Worm (Caenorhabditis elegans): Measurements from ENCODE around the gene gly-6.
A peak's percentile ranks its signal among the peaks of the same experiment; 100 is the strongest.

The gly-6 gene

DNA sequence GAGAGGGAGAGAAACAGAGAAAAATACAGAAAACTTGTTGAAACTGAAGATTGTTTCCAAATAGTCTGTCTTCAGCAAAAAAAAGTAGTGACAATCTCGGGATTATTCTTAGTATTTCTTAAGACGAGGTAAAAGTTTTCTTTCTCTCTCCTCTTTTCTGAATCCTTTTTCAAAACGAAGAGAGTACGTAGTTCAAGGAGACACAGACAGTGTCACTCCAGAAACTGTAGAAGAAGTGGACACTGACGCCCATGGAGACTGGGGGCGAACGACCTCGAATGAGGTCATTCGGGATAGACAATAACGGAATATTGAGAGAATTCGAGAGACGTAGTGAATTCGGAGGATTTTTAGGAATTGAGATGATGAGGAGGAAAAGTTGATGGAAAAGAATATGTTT, at the start of gene gly-6:
Gene gly-6 (minus strand): TSS at position 245 of the 400 bp plus-strand sequence.
- no peak for TF ChIP-seq zip-4 (GFP tag; optimal IDR thresholded peaks at IDR 0.05)
- peak; percentile 16 for TF ChIP-seq rnt-1 (tag; optimal IDR thresholded peaks at IDR 0.05)
- TF ChIP-seq xbp-1 (tag; optimal IDR thresholded peaks at IDR 0.05), result no peak
- peak in 1 of 2 experiments; percentile 24 for TF ChIP-seq lsy-2 (tag; optimal IDR thresholded peaks at IDR 0.05)
- TF ChIP-seq nhr-47 (tag; optimal IDR thresholded peaks at IDR 0.05), result no peak
- peak; percentile 6 for TF ChIP-seq nhr-71 (tag; optimal IDR thresholded peaks at IDR 0.05)
- TF ChIP-seq efl-1 (optimal IDR thresholded peaks at IDR 0.05), result no peak
- TF ChIP-seq efl-1 (GFP tag; optimal IDR thresholded peaks at IDR 0.05 in 1 of 2), result no peak
- TF ChIP-seq unc-62 (GFP tag; optimal IDR thresholded peaks at IDR 0.05), result no peak
- peak; percentile 63 for TF ChIP-seq lin-14 (GFP tag; optimal IDR thresholded peaks at IDR 0.05)
- peak; percentile 82 for TF ChIP-seq nhr-85 (tag)
- TF ChIP-seq nhr-76 (tag; optimal IDR thresholded peaks at IDR 0.05), result no peak
- peak; percentile 90 for TF ChIP-seq blmp-1 (tag; optimal IDR thresholded peaks at IDR 0.05)
- peak; percentile 27 for TF ChIP-seq snu-23 (GFP tag; optimal IDR thresholded peaks at IDR 0.05)
- TF ChIP-seq lir-3 (tag; optimal IDR thresholded peaks at IDR 0.05; ENCODE audit: poor library complexity), result no peak
- TF ChIP-seq ceh-8 (GFP tag; optimal IDR thresholded peaks at IDR 0.05), result no peak
- peak; percentile 66 for TF ChIP-seq mep-1 (tag; optimal IDR thresholded peaks at IDR 0.05)
- TF ChIP-seq tlp-1 (tag; optimal IDR thresholded peaks at IDR 0.05), result no peak
- peak in 1 of 6 experiments; percentile 26 for TF ChIP-seq elt-3 (tag; optimal IDR thresholded peaks at IDR 0.05)
- TF ChIP-seq lin-35 (GFP tag; optimal IDR thresholded peaks at IDR 0.05), result peak in 1 of 2 experiments; percentile 4
- TF ChIP-seq ceh-90 (tag; optimal IDR thresholded peaks at IDR 0.05), result no peak

DNA sequence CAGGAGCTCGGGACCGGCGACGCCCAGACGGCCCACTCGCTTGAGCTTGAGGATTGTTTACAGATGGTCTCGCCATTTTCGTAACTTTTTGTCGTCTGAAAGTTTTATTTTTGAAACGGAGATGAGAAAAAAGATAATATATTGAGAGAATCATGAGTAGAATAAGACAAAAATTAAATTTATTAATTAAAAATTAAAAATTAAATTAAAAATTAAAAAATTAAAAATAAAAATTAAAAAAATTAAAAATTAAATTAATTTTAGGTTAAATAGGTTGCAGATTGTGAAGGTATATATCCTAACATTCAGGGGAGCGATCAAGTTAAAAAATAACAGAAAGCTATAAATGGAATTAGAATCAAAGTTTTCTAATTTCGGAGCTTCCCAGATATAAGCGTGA, 48.7 kb upstream of the gly-6 start, which contains the start of gene B0284.3:
Gene B0284.3 (minus strand): TSS at position 101 of the 400 bp plus-strand sequence.
- no peak for TF ChIP-seq ceh-63 (GFP tag; optimal IDR thresholded peaks at IDR 0.05)
- no peak for TF ChIP-seq nhr-90 (tag; optimal IDR thresholded peaks at IDR 0.05; ENCODE audit: poor library complexity)
- TF ChIP-seq mab-9 (GFP tag; IDR thresholded peaks at IDR 0.05), result no peak
- no peak for TF ChIP-seq ceh-88 (GFP tag; IDR thresholded peaks at IDR 0.05)
- no peak for TF ChIP-seq isw-1 (GFP tag; IDR thresholded peaks at IDR 0.05)
- no peak for TF ChIP-seq C04F5.9 (tag; optimal IDR thresholded peaks at IDR 0.05)
- TF ChIP-seq mef-2 (tag; optimal IDR thresholded peaks at IDR 0.05), result no peak
- TF ChIP-seq grh-1 (GFP tag; IDR thresholded peaks at IDR 0.05), result no peak
- TF ChIP-seq nhr-76 (tag; optimal IDR thresholded peaks at IDR 0.05), result no peak

DNA sequence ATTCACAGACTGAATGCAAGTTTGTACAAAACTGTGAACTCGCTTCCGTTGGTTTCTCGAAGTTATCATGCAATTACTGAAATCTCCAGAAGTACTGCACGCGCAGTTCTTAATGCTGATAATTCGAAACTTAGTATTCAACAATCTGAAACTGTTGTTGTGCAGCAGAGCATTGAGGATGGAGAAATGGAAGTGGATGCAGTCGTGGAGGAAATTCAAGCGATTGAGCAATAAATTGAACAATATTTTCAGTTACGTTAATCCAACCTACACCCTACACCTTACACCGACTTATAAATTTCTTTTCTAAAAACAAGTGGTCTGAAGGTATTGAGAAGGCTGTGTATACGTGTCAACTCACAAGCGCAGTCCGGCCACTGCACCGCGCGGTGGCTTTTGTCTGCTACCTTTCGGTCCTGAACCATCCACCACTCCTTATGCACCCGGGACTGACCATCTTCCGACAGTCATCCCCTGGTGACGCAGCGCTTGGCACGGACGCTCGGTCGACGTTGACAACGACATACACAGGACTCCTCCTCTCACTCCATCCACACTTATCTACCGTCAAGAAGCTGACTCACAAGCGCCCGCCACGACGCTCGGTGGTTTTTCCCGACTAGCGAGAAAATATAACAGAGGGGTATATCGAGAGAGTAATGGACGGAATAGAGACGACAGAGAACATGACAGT, 47.7 kb upstream of the gly-6 start:
- TF ChIP-seq nhr-20 (tag; optimal IDR thresholded peaks at IDR 0.05), result peak; percentile 48
- peak; percentile 28 for TF ChIP-seq blmp-1 (tag; optimal IDR thresholded peaks at IDR 0.05)
- peak; percentile 81 for TF ChIP-seq nhr-19 (GFP tag; conservative IDR thresholded peaks at IDR 0.05)
- peak; percentile 52 for TF ChIP-seq snu-23 (GFP tag; optimal IDR thresholded peaks at IDR 0.05)
- TF ChIP-seq isw-1 (GFP tag; IDR thresholded peaks at IDR 0.05), result peak; percentile 8; the same call in 1 of the 2 replicates
- TF ChIP-seq mep-1 (tag; optimal IDR thresholded peaks at IDR 0.05), result peak; percentile 50
- peak; percentile 23 for TF ChIP-seq tbx-2 (tag; optimal IDR thresholded peaks at IDR 0.05)
- peak; percentile 25 for TF ChIP-seq dsc-1 (tag; optimal IDR thresholded peaks at IDR 0.05)
- peak; percentile 30 for TF ChIP-seq aly-2 (tag; optimal IDR thresholded peaks at IDR 0.05)
- peak in 1 of 2 experiments; percentile 21 for TF ChIP-seq lin-35 (GFP tag; optimal IDR thresholded peaks at IDR 0.05)
- TF ChIP-seq nhr-90 (tag; optimal IDR thresholded peaks at IDR 0.05; ENCODE audit: poor library complexity), result peak; percentile 56
- peak; percentile 62 for TF ChIP-seq nhr-71 (tag; optimal IDR thresholded peaks at IDR 0.05)
- peak; percentile 29 for TF ChIP-seq fkh-8 (tag; optimal IDR thresholded peaks at IDR 0.05)
- TF ChIP-seq nhr-85 (tag), result peak; percentile 56
- TF ChIP-seq efl-1 (optimal IDR thresholded peaks at IDR 0.05), result peak in 1 of 2 experiments; percentile 38
- TF ChIP-seq efl-1 (GFP tag; optimal IDR thresholded peaks at IDR 0.05 in 1 of 2), result peak in 1 of 2 experiments; percentile 61
- peak in 1 of 3 experiments; percentile 5 for TF ChIP-seq dpl-1 (GFP tag; optimal IDR thresholded peaks at IDR 0.05)
- TF ChIP-seq xbp-1 (tag; optimal IDR thresholded peaks at IDR 0.05), result peak; percentile 25
- TF ChIP-seq nhr-47 (tag; optimal IDR thresholded peaks at IDR 0.05), result peak; percentile 56
- peak; percentile 48; the same call in 1 of the 2 replicates for TF ChIP-seq ceh-88 (GFP tag; IDR thresholded peaks at IDR 0.05)
- TF ChIP-seq rnt-1 (tag; optimal IDR thresholded peaks at IDR 0.05), result peak; percentile 28
- peak; percentile 23 for TF ChIP-seq C16A3.4 (tag; optimal IDR thresholded peaks at IDR 0.05)
- TF ChIP-seq lir-3 (tag; optimal IDR thresholded peaks at IDR 0.05; ENCODE audit: poor library complexity), result peak; percentile 8
- peak in 1 of 6 experiments; percentile 17 for TF ChIP-seq elt-3 (tag; optimal IDR thresholded peaks at IDR 0.05)
- peak; percentile 13 for TF ChIP-seq pax-3 (tag; optimal IDR thresholded peaks at IDR 0.05)
- 0 out of 2 replicates have a peak, but pooled peaks have one; percentile 28 for TF ChIP-seq grh-1 (GFP tag; IDR thresholded peaks at IDR 0.05)
- TF ChIP-seq skn-1 (tag; optimal IDR thresholded peaks at IDR 0.05), result peak; percentile 27
- peak; percentile 19 for TF ChIP-seq irx-1 (tag; optimal IDR thresholded peaks at IDR 0.05)
- TF ChIP-seq swsn-7 (tag; optimal IDR thresholded peaks at IDR 0.05), result peak; percentile 52
- peak; percentile 30 to 65 for TF ChIP-seq lsy-2 (tag; optimal IDR thresholded peaks at IDR 0.05)
- TF ChIP-seq mdl-1 (tag; optimal IDR thresholded peaks at IDR 0.05), result peak in 1 of 2 experiments; percentile 1
